ENCODE assay signal across 2 fruit fly cellular contexts in genomic region chr2L:13548786-13549780, dm6.
A peak's percentile ranks its signal among the peaks of the same experiment; 100 is the strongest.
TF ChIP-seq lines count a peak whose summit lies in the region.

Gene B4, minus strand, starts transcription at chr2L:13549328.

TF ChIP-seq in whole organism, embryonic, 481 proteins besides CTCF, POLR2A, EP300 and RAD21 (continued from another document and continues in another):
- TF ChIP-seq CG2678 (tag; optimal IDR thresholded peaks at IDR 0.05; lab: Kevin White, UChicago) (peak; percentile 38), CG18011 (GFP tag; optimal IDR thresholded peaks at IDR 0.05; lab: Kevin White, UChicago) (no peak), CG3847 (GFP tag; IDR thresholded peaks at IDR 0.05; lab: Robert Waterston, UW) (peak; percentile 38; the same call in 1 of the 2 replicates), Sry-δ (GFP tag; optimal IDR thresholded peaks at IDR 0.05; lab: Kevin White, UChicago) (peak; percentile 20), CG12219 (GFP tag; optimal IDR thresholded peaks at IDR 0.05; lab: Kevin White, UChicago) (peak; percentile 34), lab (GFP tag; optimal IDR thresholded peaks at IDR 0.05; lab: Kevin White, UChicago) (peak; percentile 79), seq (GFP tag; IDR thresholded peaks at IDR 0.05; lab: Robert Waterston, UW) (peak; percentile 51; the same call in 1 of the 2 replicates), CG4617 (GFP tag; optimal IDR thresholded peaks at IDR 0.05; lab: Kevin White, UChicago; ENCODE audit: borderline replicate concordance) (no peak), klu (GFP tag; IDR thresholded peaks at IDR 0.05; lab: Robert Waterston, UW) (no peak), CG16863 (GFP tag; optimal IDR thresholded peaks at IDR 0.05; lab: Kevin White, UChicago) (no peak), Adf1 (GFP tag; IDR thresholded peaks at IDR 0.05; lab: Robert Waterston, UW) (peak; percentile 58; the same call in 1 of the 2 replicates), NC2β (GFP tag; optimal IDR thresholded peaks at IDR 0.05; lab: Kevin White, UChicago) (no peak), D19A (tag; optimal IDR thresholded peaks at IDR 0.05; lab: Kevin White, UChicago) (no peak), Pdp1 (GFP tag; optimal IDR thresholded peaks at IDR 0.05; lab: Kevin White, UChicago) (peak; percentile 4 to 65), CG11456 (GFP tag; IDR thresholded peaks at IDR 0.05; lab: Robert Waterston, UW) (no peak), CG9932 (GFP tag; IDR thresholded peaks at IDR 0.05; lab: Robert Waterston, UW) (peak; percentile 4; the same call in 1 of the 2 replicates), Awh (GFP tag; IDR thresholded peaks at IDR 0.05; lab: Robert Waterston, UW) (peak; percentile 25; the same call in 1 of the 2 replicates), Bdp1 (GFP tag; optimal IDR thresholded peaks at IDR 0.05; lab: Kevin White, UChicago) (no peak), Ptx1 (GFP tag; IDR thresholded peaks at IDR 0.05; lab: Robert Waterston, UW) (no peak), Lpt (GFP tag; optimal IDR thresholded peaks at IDR 0.05; lab: Kevin White, UChicago) (no peak), bigmax (GFP tag; optimal IDR thresholded peaks at IDR 0.05; lab: Kevin White, UChicago) (peak; percentile 1), Nf-YB (GFP tag; optimal IDR thresholded peaks at IDR 0.05; lab: Kevin White, UChicago) (no peak), CG3838 (GFP tag; optimal IDR thresholded peaks at IDR 0.05; lab: Kevin White, UChicago) (peak; percentile 23), dan (GFP tag; IDR thresholded peaks at IDR 0.05; lab: Robert Waterston, UW) (no peak), MBD-R2 (GFP tag; IDR thresholded peaks at IDR 0.05; lab: Robert Waterston, UW) (no peak), Max (GFP tag; optimal IDR thresholded peaks at IDR 0.05; lab: Kevin White, UChicago) (peak; percentile 27), CG5180 (GFP tag; optimal IDR thresholded peaks at IDR 0.05; lab: Kevin White, UChicago) (peak; percentile 68), fd3F (GFP tag; optimal IDR thresholded peaks at IDR 0.05; lab: Kevin White, UChicago) (no peak), CG1603 (tag; optimal IDR thresholded peaks at IDR 0.05; lab: Kevin White, UChicago) (peak; percentile 59), Asciz (GFP tag; optimal IDR thresholded peaks at IDR 0.05; lab: Kevin White, UChicago) (peak; percentile 73), ro (GFP tag; IDR thresholded peaks at IDR 0.05; lab: Robert Waterston, UW) (no peak), CG43689 (GFP tag; IDR thresholded peaks at IDR 0.05; lab: Robert Waterston, UW) (no peak; the same call in 1 of the 2 replicates), HLHmδ (GFP tag; optimal IDR thresholded peaks at IDR 0.05; lab: Kevin White, UChicago) (peak; percentile 95), CG4328 (GFP tag; optimal IDR thresholded peaks at IDR 0.05; lab: Kevin White, UChicago) (peak; percentile 19), ranshi (GFP tag; IDR thresholded peaks at IDR 0.05; lab: Robert Waterston, UW) (0 out of 2 replicates have a peak, but pooled peaks have one; percentile 3), chm (GFP tag; IDR thresholded peaks at IDR 0.05; lab: Robert Waterston, UW) (peak; percentile 77), CG9797 (GFP tag; optimal IDR thresholded peaks at IDR 0.05; lab: Kevin White, UChicago) (peak; percentile 68), CG34376 (GFP tag; optimal IDR thresholded peaks at IDR 0.05; lab: Kevin White, UChicago) (peak; percentile 31), CG1529 (GFP tag; optimal IDR thresholded peaks at IDR 0.05; lab: Kevin White, UChicago) (peak; percentile 14), CG33213 (GFP tag; optimal IDR thresholded peaks at IDR 0.05; lab: Kevin White, UChicago) (peak; percentile 10), Gug (GFP tag; IDR thresholded peaks at IDR 0.05; lab: Robert Waterston, UW) (peak; percentile 27; the same call in 1 of the 4 replicates), lilli (GFP tag; optimal IDR thresholded peaks at IDR 0.05; lab: Kevin White, UChicago) (peak; percentile 6), D19B (GFP tag; optimal IDR thresholded peaks at IDR 0.05; lab: Kevin White, UChicago) (no peak), Atf3 (GFP tag; optimal IDR thresholded peaks at IDR 0.05; lab: Kevin White, UChicago) (no peak), CG8478 (optimal IDR thresholded peaks at IDR 0.05; lab: Kevin White, UChicago) (no peak), disco-r (GFP tag; optimal IDR thresholded peaks at IDR 0.05; lab: Kevin White, UChicago) (peak; percentile 53), H15 (GFP tag; IDR thresholded peaks at IDR 0.05; lab: Robert Waterston, UW) (no peak; the same call in 2 of the 3 replicates), CG2202 (tag; optimal IDR thresholded peaks at IDR 0.05; lab: Kevin White, UChicago) (peak; percentile 4), eve (GFP tag; optimal IDR thresholded peaks at IDR 0.05; lab: Kevin White, UChicago) (peak in 1 of 2 experiments; percentile 55), CG15269 (tag; optimal IDR thresholded peaks at IDR 0.05; lab: Kevin White, UChicago) (peak; percentile 9), CG8765 (GFP tag; IDR thresholded peaks at IDR 0.05; lab: Robert Waterston, UW) (no peak), Hr3 (GFP tag; optimal IDR thresholded peaks at IDR 0.05; lab: Kevin White, UChicago) (no peak), CG6175 (GFP tag; IDR thresholded peaks at IDR 0.05; lab: Robert Waterston, UW) (peak; percentile 90; the same call in 2 of the 3 replicates), cwo (GFP tag; optimal IDR thresholded peaks at IDR 0.05; lab: Kevin White, UChicago) (peak; percentile 91), CG42726 (GFP tag; IDR thresholded peaks at IDR 0.05; lab: Robert Waterston, UW; ENCODE audit: partially characterized antibody) (peak; percentile 77), org-1 (GFP tag; optimal IDR thresholded peaks at IDR 0.05; lab: Kevin White, UChicago) (peak; percentile 23), btn (GFP tag; optimal IDR thresholded peaks at IDR 0.05; lab: Kevin White, UChicago) (peak; percentile 7), Sry-β (GFP tag; optimal IDR thresholded peaks at IDR 0.05; lab: Kevin White, UChicago) (peak; percentile 8), jing (GFP tag; optimal IDR thresholded peaks at IDR 0.05; lab: Kevin White, UChicago) (no peak), CG2120 (GFP tag; optimal IDR thresholded peaks at IDR 0.05; lab: Kevin White, UChicago) (peak; percentile 3), CG9876 (GFP tag; optimal IDR thresholded peaks at IDR 0.05; lab: Kevin White, UChicago) (no peak), ac (GFP tag; optimal IDR thresholded peaks at IDR 0.05; lab: Kevin White, UChicago) (no peak), CG2199 (GFP tag; IDR thresholded peaks at IDR 0.05; lab: Robert Waterston, UW) (peak; percentile 72; the same call in 2 of the 3 replicates), HLH3B (GFP tag; IDR thresholded peaks at IDR 0.05; lab: Robert Waterston, UW) (peak; percentile 41; the same call in 1 of the 2 replicates), CG8924 (tag; optimal IDR thresholded peaks at IDR 0.05; lab: Kevin White, UChicago) (peak; percentile 53)

TF ChIP-seq in whole organism, prepupa, 60 proteins besides CTCF, POLR2A, EP300 and RAD21 (continued from another document):
- TF ChIP-seq Eip78C (GFP tag; lab: Kevin White, UChicago), result peak; percentile 79
- TF ChIP-seq achi (GFP tag; optimal IDR thresholded peaks at IDR 0.05; lab: Kevin White, UChicago), result no peak
- TF ChIP-seq CG6276 (GFP tag; optimal IDR thresholded peaks at IDR 0.05; lab: Kevin White, UChicago), result peak; percentile 74
- no peak for TF ChIP-seq Hr38 (GFP tag; optimal IDR thresholded peaks at IDR 0.05; lab: Kevin White, UChicago)
- no peak for TF ChIP-seq salr (GFP tag; optimal IDR thresholded peaks at IDR 0.05; lab: Kevin White, UChicago)
- no peak for TF ChIP-seq pdm3 (GFP tag; optimal IDR thresholded peaks at IDR 0.05; lab: Kevin White, UChicago)
- peak; percentile 60 for TF ChIP-seq Lpt (GFP tag; optimal IDR thresholded peaks at IDR 0.05; lab: Kevin White, UChicago)
